Worm (Caenorhabditis elegans): ENCODE results near the gene Y51H7C.13.

Gene Y51H7C.13

DNA sequence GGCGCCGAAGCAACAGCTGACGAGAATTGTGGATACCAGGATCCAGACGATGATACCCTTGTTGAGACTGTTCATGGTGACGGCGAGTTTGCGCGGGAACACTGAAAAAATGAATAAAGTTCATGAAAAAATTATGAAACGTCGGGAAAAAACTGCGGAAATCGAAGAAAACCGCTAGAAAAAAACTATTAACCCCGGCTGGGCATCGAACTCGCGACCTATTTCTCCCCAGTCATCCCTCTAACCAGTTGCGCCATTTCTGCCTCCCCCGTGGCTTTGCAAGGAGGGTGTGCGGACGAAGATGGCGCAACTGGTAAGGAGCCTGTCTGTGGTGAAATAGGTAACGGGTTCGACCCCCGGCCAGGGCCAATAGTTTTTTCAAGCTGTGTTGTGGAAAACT, 7.1 kb upstream of the Y51H7C.13 start, which contains the start of gene H17B01.5:
TSS of gene H17B01.5 (minus strand) at position 101 of the 400 bp plus-strand sequence.
- TF ChIP-seq set-16 (GFP tag; IDR thresholded peaks at IDR 0.05) = peak; percentile 29; the same call in 1 of the 2 replicates
- no peak for TF ChIP-seq pqm-1 (tag; optimal IDR thresholded peaks at IDR 0.05)
- no peak for TF ChIP-seq ceh-20 (GFP tag; IDR thresholded peaks at IDR 0.05)
- no peak for TF ChIP-seq mes-2 (tag; optimal IDR thresholded peaks at IDR 0.05; ENCODE audit: poor library complexity, severe bottlenecking)
- no peak for TF ChIP-seq unc-39 (tag; optimal IDR thresholded peaks at IDR 0.05)

DNA sequence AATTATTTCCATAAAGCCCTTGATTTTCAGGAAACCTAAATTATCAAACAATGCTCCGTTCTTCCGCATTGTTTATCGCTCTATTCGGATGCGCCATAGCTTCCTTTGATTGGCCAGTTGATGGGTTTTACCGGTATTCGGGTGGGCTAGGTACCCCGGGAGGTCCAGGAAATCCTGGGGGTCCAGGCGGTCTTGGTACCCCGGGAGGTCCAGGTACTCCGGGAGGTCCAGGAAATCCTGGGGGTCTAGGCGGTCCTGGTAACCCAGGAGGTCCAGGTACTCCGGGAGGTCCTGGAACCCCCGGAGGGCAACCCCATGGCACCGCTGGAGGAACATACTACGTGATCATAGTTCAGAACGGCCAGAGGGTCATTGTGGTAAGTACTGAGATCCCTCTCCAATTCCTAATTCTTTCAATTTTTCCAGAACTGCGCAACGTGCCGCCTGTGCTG, 4.2 kb upstream of the Y51H7C.13 start, which contains the start of gene H17B01.2:
TSS of gene H17B01.2 (plus strand) at position 51 of the 452 bp plus-strand sequence.
- peak; percentile 44 for TF ChIP-seq aha-1 (tag)
- TF ChIP-seq tra-1 (GFP tag; IDR thresholded peaks at IDR 0.05) = 0 out of 2 replicates have a peak, but pooled peaks have one; percentile 24
- 0 out of 2 replicates have a peak, but pooled peaks have one; percentile 22 for TF ChIP-seq D1046.2 (GFP tag; IDR thresholded peaks at IDR 0.05)
- TF ChIP-seq lin-29 (GFP tag; IDR thresholded peaks at IDR 0.05) = no peak
- no peak for TF ChIP-seq nhr-6 (tag; optimal IDR thresholded peaks at IDR 0.05)
- peak; percentile 94 for TF ChIP-seq set-16 (GFP tag; IDR thresholded peaks at IDR 0.05)
- no peak for TF ChIP-seq mdl-1 (tag; optimal IDR thresholded peaks at IDR 0.05)
- no peak for TF ChIP-seq fos-1 (tag; optimal IDR thresholded peaks at IDR 0.05)
- no peak for TF ChIP-seq dve-1 (tag; optimal IDR thresholded peaks at IDR 0.05; ENCODE audit: insufficient read depth)
- no peak for TF ChIP-seq zip-11 (GFP tag; IDR thresholded peaks at IDR 0.05)

DNA sequence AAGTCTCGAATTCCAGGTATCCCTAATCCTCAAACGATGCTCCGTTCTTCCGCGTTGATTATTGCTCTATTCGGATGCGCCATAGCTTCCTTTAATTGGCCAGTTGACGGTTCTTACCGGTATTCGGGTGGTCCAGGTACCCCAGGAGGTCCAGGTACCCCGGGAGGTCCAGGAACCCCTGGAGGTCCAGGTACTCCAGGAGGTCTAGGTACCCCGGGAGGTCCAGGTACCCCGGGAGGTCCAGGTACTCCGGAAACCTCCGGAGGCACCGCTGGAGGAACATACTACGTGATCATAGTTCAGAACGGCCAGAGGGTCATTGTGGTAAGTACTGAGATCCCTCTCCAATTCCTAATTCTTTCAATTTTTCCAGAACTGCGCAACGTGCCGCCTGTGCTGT, 1.4 kb upstream of the Y51H7C.13 start, which contains the start of gene Y51H7C.1:
TSS of gene Y51H7C.1 (plus strand) at position 17 of the 400 bp plus-strand sequence.
- peak; percentile 93 for TF ChIP-seq set-16 (GFP tag; IDR thresholded peaks at IDR 0.05)

DNA sequence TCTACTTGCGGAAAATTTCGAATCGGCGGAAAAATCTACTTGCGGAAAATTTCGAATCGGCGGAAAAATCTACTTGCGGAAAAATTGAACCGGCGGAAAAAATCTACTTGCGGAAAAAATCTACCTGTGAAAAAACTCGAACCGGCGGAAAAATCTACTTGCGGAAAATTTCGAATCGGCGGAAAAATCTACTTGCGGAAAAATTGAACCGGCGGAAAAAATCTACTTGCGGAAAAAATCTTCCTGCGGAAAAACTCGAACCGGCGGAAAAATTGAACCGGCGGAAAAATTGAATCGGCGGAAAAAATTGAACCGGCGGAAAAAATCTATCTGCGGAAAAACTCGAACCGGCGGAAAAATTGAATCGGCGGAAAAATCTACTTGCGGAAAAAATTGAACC, 8.6 kb downstream of the Y51H7C.13 start:
- peak; percentile 60; the same call in 1 of the 2 replicates for TF ChIP-seq dmd-8 (GFP tag; IDR thresholded peaks at IDR 0.05)
- TF ChIP-seq set-16 (GFP tag; IDR thresholded peaks at IDR 0.05) = peak; percentile 37; the same call in 1 of the 2 replicates
- peak in 1 of 2 experiments; percentile 94; a peak in 2 of 4 replicates for TF ChIP-seq madf-5 (GFP tag; IDR thresholded peaks at IDR 0.05)
- TF ChIP-seq nhr-42 (GFP tag; IDR thresholded peaks at IDR 0.05) = peak; percentile 66; the same call in 1 of the 2 replicates
- 0 out of 2 replicates have a peak, but pooled peaks have one; percentile 61 for TF ChIP-seq snpc-1.2 (GFP tag; IDR thresholded peaks at IDR 0.05)
- 0 out of 2 replicates have a peak, but pooled peaks have one; percentile 18 for TF ChIP-seq Y48G9A.11 (GFP tag; IDR thresholded peaks at IDR 0.05)
- 0 out of 2 replicates have a peak, but pooled peaks have one; percentile 55 for TF ChIP-seq F44E2.7 (GFP tag; IDR thresholded peaks at IDR 0.05)
- TF ChIP-seq D1046.2 (GFP tag; IDR thresholded peaks at IDR 0.05) = peak; percentile 91
- 0 out of 2 replicates have a peak, but pooled peaks have one; percentile 14 for TF ChIP-seq Y105C5A.15 (GFP tag; IDR thresholded peaks at IDR 0.05)
- 0 out of 2 replicates have a peak, but pooled peaks have one; percentile 66 for TF ChIP-seq tag-97 (GFP tag; IDR thresholded peaks at IDR 0.05)
- TF ChIP-seq F26F4.8 (GFP tag; conservative IDR thresholded peaks at IDR 0.05) = 0 out of 2 replicates have a peak, but pooled peaks have one; percentile 56
- peak; percentile 80; the same call in 1 of the 2 replicates for TF ChIP-seq egl-43 (GFP tag; IDR thresholded peaks at IDR 0.05)
- 0 out of 2 replicates have a peak, but pooled peaks have one; percentile 42 for TF ChIP-seq php-3 (GFP tag; IDR thresholded peaks at IDR 0.05)

DNA sequence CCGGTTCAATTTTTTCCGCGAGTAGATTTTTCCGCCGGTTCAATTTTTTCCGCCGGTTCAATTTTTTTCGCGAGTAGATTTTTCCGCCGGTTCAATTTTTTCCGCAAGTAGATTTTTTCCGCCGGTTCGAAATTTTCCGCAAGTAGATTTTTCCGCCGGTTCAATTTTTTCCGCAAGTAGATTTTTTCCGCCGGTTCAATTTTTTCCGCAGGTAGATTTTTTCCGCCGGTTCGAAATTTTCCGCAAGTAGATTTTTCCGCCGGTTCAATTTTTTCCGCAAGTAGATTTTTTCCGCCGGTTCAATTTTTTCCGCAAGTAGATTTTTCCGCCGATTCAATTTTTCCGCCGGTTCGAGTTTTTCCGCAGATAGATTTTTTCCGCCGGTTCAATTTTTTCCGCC, 13.1 kb downstream of the Y51H7C.13 start:
- TF ChIP-seq F44E2.7 (GFP tag; IDR thresholded peaks at IDR 0.05) = 0 out of 2 replicates have a peak, but pooled peaks have one; percentile 52
- TF ChIP-seq nhr-42 (GFP tag; IDR thresholded peaks at IDR 0.05) = 0 out of 2 replicates have a peak, but pooled peaks have one; percentile 40
- 0 out of 2 replicates have a peak, but pooled peaks have one; percentile 54 for TF ChIP-seq F26F4.8 (GFP tag; conservative IDR thresholded peaks at IDR 0.05)
- TF ChIP-seq ceh-44 (GFP tag; IDR thresholded peaks at IDR 0.05) = 0 out of 2 replicates have a peak, but pooled peaks have one; percentile 8

DNA sequence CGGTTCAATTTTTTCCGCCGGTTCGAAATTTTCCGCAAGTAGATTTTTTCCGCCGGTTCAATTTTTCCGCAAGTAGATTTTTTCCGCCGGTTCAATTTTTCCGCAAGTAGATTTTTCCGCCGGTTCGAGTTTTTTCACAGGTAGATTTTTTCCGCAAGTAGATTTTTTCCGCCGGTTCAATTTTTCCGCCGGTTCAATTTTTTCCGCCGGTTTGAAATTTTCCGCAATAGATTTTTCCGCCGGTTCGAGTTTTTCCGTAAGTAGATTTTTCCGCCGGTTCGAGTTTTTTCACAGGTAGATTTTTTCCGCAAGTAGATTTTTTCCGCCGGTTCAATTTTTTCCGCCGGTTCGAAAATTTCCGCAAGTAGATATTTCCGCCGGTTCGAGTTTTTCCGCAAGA, 14.4 kb downstream of the Y51H7C.13 start:
- TF ChIP-seq ceh-44 (GFP tag; IDR thresholded peaks at IDR 0.05) (0 out of 2 replicates have a peak, but pooled peaks have one; percentile 20), F26F4.8 (GFP tag; conservative IDR thresholded peaks at IDR 0.05) (peak; percentile 77), tag-97 (GFP tag; IDR thresholded peaks at IDR 0.05) (peak; percentile 68; the same call in 1 of the 2 replicates), dmd-8 (GFP tag; IDR thresholded peaks at IDR 0.05) (peak; percentile 55; the same call in 1 of the 2 replicates), saeg-2 (GFP tag; IDR thresholded peaks at IDR 0.05) (0 out of 2 replicates have a peak, but pooled peaks have one; percentile 63), vab-7 (GFP tag; IDR thresholded peaks at IDR 0.05) (0 out of 2 replicates have a peak, but pooled peaks have one; percentile 50), egl-43 (GFP tag; IDR thresholded peaks at IDR 0.05) (0 out of 2 replicates have a peak, but pooled peaks have one; percentile 52), hmg-1.1 (GFP tag; IDR thresholded peaks at IDR 0.05) (0 out of 2 replicates have a peak, but pooled peaks have one; percentile 18), Y48G9A.11 (GFP tag; IDR thresholded peaks at IDR 0.05) (peak; percentile 34; the same call in 1 of the 2 replicates), madf-9 (GFP tag; conservative IDR thresholded peaks at IDR 0.05) (peak; percentile 45; the same call in 1 of the 2 replicates), Y75B8A.6 (GFP tag; IDR thresholded peaks at IDR 0.05) (0 out of 2 replicates have a peak, but pooled peaks have one; percentile 73), php-3 (GFP tag; IDR thresholded peaks at IDR 0.05) (peak; percentile 49; the same call in 1 of the 2 replicates), mxl-2 (GFP tag; conservative IDR thresholded peaks at IDR 0.05) (0 out of 2 replicates have a peak, but pooled peaks have one; percentile 24), Y105C5A.15 (GFP tag; IDR thresholded peaks at IDR 0.05) (0 out of 2 replicates have a peak, but pooled peaks have one; percentile 44), zfp-3 (GFP tag; conservative IDR thresholded peaks at IDR 0.05) (0 out of 2 replicates have a peak, but pooled peaks have one; percentile 44)
